Worm (Caenorhabditis elegans) whole organism, mixed stage, embryonic: ENCODE results near the gene srbc-83.

Experiments
- ces-1 ChIP-seq: fragments of 150-350 bp; optimal IDR thresholded peaks from 2 replicates; lab custom pipeline; 2014; ENCODE audit warnings: missing biosample characterization, missing genetic modification reagents, missing genetic modification characterization
- nhr-12 ChIP-seq: fragments of 150-350 bp; optimal IDR thresholded peaks from 2 replicates; lab custom pipeline; 2014; ENCODE audit warnings: missing biosample characterization, missing genetic modification characterization
- nhr-76 ChIP-seq: sonication (generic microtip); optimal IDR thresholded peaks from 2 replicates; lab custom pipeline; 2017; ENCODE audit warnings: missing biosample characterization, missing genetic modification characterization
- pha-4 ChIP-seq: fragments of 150-350 bp; optimal IDR thresholded peaks from 2 replicates; lab custom pipeline; 2018; ENCODE audit warnings: missing biosample characterization, missing genetic modification reagents, missing genetic modification characterization
- snpc-4 ChIP-seq: fragments of 150-350 bp; optimal IDR thresholded peaks from 2 replicates; lab custom pipeline; 2014; ENCODE audit warnings: missing biosample characterization, missing genetic modification characterization
- sptf-1 ChIP-seq: sonication (generic microtip); optimal IDR thresholded peaks from 2 replicates; lab custom pipeline; 2017; ENCODE audit warnings: mild to moderate bottlenecking, missing genetic modification characterization, moderate library complexity, missing compliant biosample characterization
- unc-62 ChIP-seq: fragments of 150-350 bp; optimal IDR thresholded peaks from 2 replicates; lab custom pipeline; 2014; ENCODE audit warnings: missing biosample characterization, missing genetic modification reagents, missing genetic modification characterization
- zip-8 ChIP-seq: fragments of 150-350 bp; optimal IDR thresholded peaks from 2 replicates; lab custom pipeline; 2014; ENCODE audit warnings: missing biosample characterization, missing genetic modification characterization
- ztf-11 ChIP-seq: fragments of 150-350 bp; optimal IDR thresholded peaks from 2 replicates; lab custom pipeline; 2014; ENCODE audit warnings: missing biosample characterization, missing genetic modification characterization

DNA sequence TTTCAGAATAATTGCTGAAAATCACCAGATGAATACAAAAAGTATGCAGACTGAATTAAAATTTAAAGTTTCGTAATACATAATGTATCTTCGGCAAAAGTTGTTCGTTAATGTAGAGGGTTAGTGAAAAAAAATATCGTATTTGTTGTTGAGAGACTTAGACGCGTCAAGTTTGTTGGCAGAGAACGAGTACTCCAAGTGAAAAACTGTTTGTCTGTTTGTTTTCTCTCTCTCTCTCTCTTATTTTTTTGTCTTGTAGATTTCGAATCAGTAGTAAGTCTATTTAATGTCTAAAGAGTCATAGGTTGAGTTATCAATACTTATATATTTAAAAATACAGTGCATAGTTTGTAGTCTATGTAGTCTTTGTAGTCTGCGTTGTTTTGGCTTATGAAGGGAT, 27.6 kb upstream of the srbc-83 start, which contains the start of the genes fbxa-2 and T13F3.8:
- no peak for TF ChIP-seq snpc-4 (tag; lab: Kevin White, UChicago)
- TF ChIP-seq nhr-76: no peak
- TF ChIP-seq unc-62 (GFP tag; lab: Kevin White, UChicago): no peak
- TF ChIP-seq zip-8 (tag; lab: Kevin White, UChicago): no peak
- TF ChIP-seq ces-1: no peak
- TF ChIP-seq sptf-1 (tag; lab: Kevin White, UChicago): no peak
- TF ChIP-seq nhr-12 (tag; lab: Kevin White, UChicago): no peak
- TF ChIP-seq ztf-11 (tag; lab: Kevin White, UChicago): no peak
- no peak for TF ChIP-seq pha-4
